Fruit fly (Drosophila melanogaster) whole organism, pupa: ENCODE results near the gene CG33339.

Experiments
- CG10348 ChIP-seq: fragments of 200-800 bp; sonication (Bioruptor generic); IDR thresholded peaks from 2 replicates; pipeline ENCODE4 v1.3.6; 2022; ENCODE audit warnings: missing biosample characterization, missing genetic modification characterization
- CG14655 ChIP-seq: fragments of 200-800 bp; sonication (Bioruptor generic); optimal IDR thresholded peaks from 3 replicates; lab custom pipeline; 2017; ENCODE audit warnings: mild to moderate bottlenecking, missing biosample characterization, missing genetic modification reagents, missing genetic modification characterization
- CG15710 ChIP-seq: fragments of 200-800 bp; sonication (Bioruptor generic); optimal IDR thresholded peaks from 2 replicates; lab custom pipeline; 2018; ENCODE audit warnings: missing biosample characterization, mild to moderate bottlenecking, missing genetic modification characterization, moderate library complexity
- CG17806 ChIP-seq: fragments of 200-800 bp; sonication (Bioruptor generic); optimal IDR thresholded peaks from 2 replicates; lab custom pipeline; 2018; ENCODE audit warnings: missing biosample characterization, mild to moderate bottlenecking, missing genetic modification characterization, moderate library complexity
- CG34367 ChIP-seq: fragments of 200-800 bp; sonication (Bioruptor generic); optimal IDR thresholded peaks from 2 replicates; lab custom pipeline; 2018; ENCODE audit warnings: missing biosample characterization, mild to moderate bottlenecking, missing genetic modification characterization
- CG4496 ChIP-seq: fragments of 200-800 bp; sonication (Bioruptor generic); IDR thresholded peaks from 3 replicates; pipeline ENCODE4 v1.3.6; 2022; ENCODE audit warnings: missing biosample characterization, missing genetic modification characterization
- CG8159 ChIP-seq: fragments of 200-800 bp; sonication (Bioruptor generic); optimal IDR thresholded peaks from 3 replicates; lab custom pipeline; 2018; ENCODE audit warnings: missing biosample characterization, mild to moderate bottlenecking, missing genetic modification characterization, moderate library complexity
- CG8301 ChIP-seq: fragments of 200-800 bp; sonication (Bioruptor generic); optimal IDR thresholded peaks from 2 replicates; lab custom pipeline; 2018; ENCODE audit warnings: missing biosample characterization, mild to moderate bottlenecking, missing genetic modification characterization
- D1 ChIP-seq: fragments of 200-800 bp; sonication (Bioruptor generic); optimal IDR thresholded peaks from 2 replicates; lab custom pipeline; 2018; ENCODE audit warnings: missing biosample characterization, mild to moderate bottlenecking, missing genetic modification characterization, moderate library complexity
- EcR ChIP-seq: fragments of 200-800 bp; sonication (Bioruptor generic); optimal IDR thresholded peaks from 3 replicates; lab custom pipeline; 2019; ENCODE audit warnings: missing biosample characterization, missing genetic modification characterization, mild to moderate bottlenecking, moderate library complexity, missing genetic modification reagents
- Snoo ChIP-seq: fragments of 200-800 bp; sonication (Bioruptor generic); optimal IDR thresholded peaks from 3 replicates; lab custom pipeline; 2017; ENCODE audit warnings: missing biosample characterization, mild to moderate bottlenecking, missing genetic modification characterization, inconsistent platforms
- fd96Ca ChIP-seq: fragments of 200-800 bp; sonication (Bioruptor generic); IDR thresholded peaks from 3 replicates; pipeline ENCODE4 v1.3.6; 2022; ENCODE audit warnings: missing biosample characterization, missing genetic modification characterization
- gl ChIP-seq: fragments of 200-800 bp; sonication (Bioruptor generic); optimal IDR thresholded peaks from 2 replicates; lab custom pipeline; 2018; ENCODE audit warnings: missing biosample characterization, mild to moderate bottlenecking, missing genetic modification characterization
- rn ChIP-seq: fragments of 200-800 bp; sonication (Bioruptor generic); IDR thresholded peaks from 2 replicates; pipeline ENCODE4 v1.3.6; 2022; ENCODE audit warnings: missing biosample characterization, missing genetic modification characterization

DNA sequence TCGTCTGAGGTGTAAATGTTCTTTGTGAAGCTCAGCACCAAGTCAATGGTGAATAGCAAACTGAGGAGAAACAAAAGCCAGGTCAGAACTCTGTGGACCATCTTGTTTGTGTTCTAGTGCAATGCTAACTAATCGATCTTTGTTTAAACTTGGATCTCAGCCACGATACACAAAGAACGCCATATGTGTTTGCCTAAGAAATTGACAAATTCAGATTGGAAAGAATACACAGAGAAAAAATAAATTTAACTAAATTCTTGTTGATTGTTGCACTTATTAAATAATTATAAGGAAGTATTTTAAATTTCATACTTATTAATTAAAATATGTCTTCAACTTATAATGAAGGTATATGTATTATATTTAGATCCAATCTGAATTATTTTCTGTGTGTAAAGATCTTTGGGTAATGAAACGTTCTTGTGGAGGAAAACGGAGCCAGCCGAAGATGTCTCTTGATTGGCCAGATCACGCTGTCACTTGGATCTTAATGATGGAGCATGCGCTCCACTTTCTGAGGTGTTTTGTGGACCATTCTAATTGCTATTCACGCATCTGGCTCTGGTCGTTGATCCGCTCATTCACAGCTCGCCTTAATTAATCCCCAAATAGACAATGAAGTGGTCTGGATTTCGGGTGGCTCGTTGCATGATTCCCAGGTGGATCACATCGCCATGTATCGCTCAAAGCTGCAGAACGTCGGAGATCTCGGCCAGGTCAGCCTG, 3.4 kb downstream of the CG33339 start, which contains the start of the genes CG17784 and CG13613:
- TF ChIP-seq CG8159 (tag; lab: Kevin White, UChicago) (no peak), gl (tag; lab: Kevin White, UChicago) (no peak), EcR (GFP tag; lab: Kevin White, UChicago) (no peak), CG15710 (tag; lab: Kevin White, UChicago) (no peak), CG34367 (tag; lab: Kevin White, UChicago) (no peak), CG8301 (tag; lab: Kevin White, UChicago) (no peak), D1 (tag; lab: Kevin White, UChicago) (no peak), CG4496 (GFP tag; lab: Robert Waterston, UW) (no peak), Snoo (tag; lab: Kevin White, UChicago) (no peak), rn (GFP tag; lab: Robert Waterston, UW) (no peak), CG10348 (GFP tag; lab: Robert Waterston, UW) (no peak), CG14655 (GFP tag; lab: Kevin White, UChicago) (no peak), fd96Ca (GFP tag; lab: Robert Waterston, UW) (no peak), CG17806 (no peak)
